Worm (Caenorhabditis elegans) whole organism, L2 larva: ENCODE measurements around the gene ogt-1.

Experiments
- C34F6.9 ChIP-seq: fragments of 150-350 bp; optimal IDR thresholded peaks from 2 replicates; lab custom pipeline; 2014; ENCODE audit warnings: missing biosample characterization, missing genetic modification characterization
- F13H6.1 ChIP-seq: sonication (generic microtip); optimal IDR thresholded peaks from 2 replicates; lab custom pipeline; 2016; ENCODE audit warnings: missing genetic modification characterization, missing compliant biosample characterization
- R02D3.7 ChIP-seq: fragments of 150-350 bp; optimal IDR thresholded peaks from 2 replicates; lab custom pipeline; 2014; ENCODE audit warnings: missing biosample characterization, missing genetic modification characterization
- Y55F3AM.14 ChIP-seq: fragments of 200-800 bp; sonication (Bioruptor generic); optimal IDR thresholded peaks from 2 replicates; lab custom pipeline; 2018; ENCODE audit warnings: mild to moderate bottlenecking, missing genetic modification characterization, missing compliant biosample characterization
- ZK546.5 ChIP-seq: sonication (generic microtip); optimal IDR thresholded peaks from 2 replicates; lab custom pipeline; 2017; ENCODE audit warnings: missing biosample characterization, missing genetic modification characterization
- alr-1 ChIP-seq: fragments of 150-350 bp; optimal IDR thresholded peaks from 2 replicates; lab custom pipeline; 2014; ENCODE audit warnings: missing biosample characterization, missing genetic modification characterization
- aly-2 ChIP-seq: fragments of 150-350 bp; optimal IDR thresholded peaks from 2 replicates; lab custom pipeline; 2014; ENCODE audit warnings: missing biosample characterization, missing genetic modification characterization
- ama-1 ChIP-seq: fragments of 150-350 bp; optimal IDR thresholded peaks from 2 replicates; lab custom pipeline; 2018; ENCODE audit warnings: inconsistent platforms
- blmp-1 ChIP-seq: sonication (generic microtip); optimal IDR thresholded peaks from 2 replicates; lab custom pipeline; 2017; ENCODE audit warnings: missing genetic modification characterization, mild to moderate bottlenecking, missing compliant biosample characterization, antibody characterized with exemption, moderate library complexity; ENCODE audit not compliant: insufficient read depth
- ceh-16 ChIP-seq: fragments of 150-350 bp; optimal IDR thresholded peaks from 2 replicates; lab custom pipeline; 2014; ENCODE audit warnings: missing biosample characterization, missing genetic modification characterization
- ceh-82 ChIP-seq: fragments of 150-350 bp; optimal IDR thresholded peaks from 2 replicates; lab custom pipeline; 2014; ENCODE audit warnings: missing biosample characterization, missing genetic modification characterization
- crh-2 ChIP-seq: sonication (generic microtip); optimal IDR thresholded peaks from 2 replicates; lab custom pipeline; 2017; ENCODE audit warnings: missing biosample characterization, missing genetic modification characterization
- dmd-4 ChIP-seq: sonication (generic microtip); optimal IDR thresholded peaks from 2 replicates; lab custom pipeline; 2017; ENCODE audit warnings: missing biosample characterization, missing genetic modification characterization
- egl-27 ChIP-seq: sonication (generic microtip); optimal IDR thresholded peaks from 3 replicates; lab custom pipeline; 2017; ENCODE audit warnings: missing biosample characterization, missing genetic modification reagents, missing genetic modification characterization
- elt-1 ChIP-seq: fragments of 150-350 bp; optimal IDR thresholded peaks from 2 replicates; lab custom pipeline; 2014; ENCODE audit warnings: missing biosample characterization, missing genetic modification characterization
- elt-3 ChIP-seq: sonication (generic microtip); optimal IDR thresholded peaks from 2 replicates; lab custom pipeline; 2017; ENCODE audit warnings: missing biosample characterization, missing genetic modification characterization
- fos-1 ChIP-seq: fragments of 150-350 bp; optimal IDR thresholded peaks from 2 replicates; lab custom pipeline; 2014; ENCODE audit warnings: missing biosample characterization, missing genetic modification characterization
- gmeb-1 ChIP-seq: fragments of 150-350 bp; optimal IDR thresholded peaks from 2 replicates; lab custom pipeline; 2014; ENCODE audit warnings: missing biosample characterization, missing genetic modification characterization
- lin-11 ChIP-seq: fragments of 150-350 bp; sonication (generic microtip); optimal IDR thresholded peaks from 2 replicates; lab custom pipeline; 2014; ENCODE audit warnings: missing biosample characterization, missing genetic modification characterization, inconsistent platforms, mixed read lengths
- lin-13 ChIP-seq: fragments of 150-350 bp; optimal IDR thresholded peaks from 2 replicates; lab custom pipeline; 2014; ENCODE audit warnings: missing biosample characterization, missing genetic modification reagents, missing genetic modification characterization
- lin-39 ChIP-seq: fragments of 150-350 bp; optimal IDR thresholded peaks from 2 replicates; lab custom pipeline; 2014; ENCODE audit warnings: missing biosample characterization, missing genetic modification reagents, missing genetic modification characterization
- lsy-2 ChIP-seq, 2 experiments: fragments of 150-350 bp in 1 of 2; sonication (generic microtip) in 1 of 2; optimal IDR thresholded peaks; 2 replicates each; lab custom pipeline; 2014 to 2017; ENCODE audit warnings: missing biosample characterization in 2 of 2, missing genetic modification characterization in 2 of 2
- mab-5 ChIP-seq: fragments of 150-350 bp; optimal IDR thresholded peaks from 2 replicates; lab custom pipeline; 2014; ENCODE audit warnings: missing biosample characterization, missing genetic modification characterization
- mbf-1 ChIP-seq: sonication (generic microtip); optimal IDR thresholded peaks from 2 replicates; lab custom pipeline; 2017; ENCODE audit warnings: missing biosample characterization, missing genetic modification characterization
- mdl-1 ChIP-seq, 2 experiments: fragments of 150-350 bp in 1 of 2; sonication (generic microtip) in 1 of 2; optimal IDR thresholded peaks; 2 replicates each; lab custom pipeline; 2017; ENCODE audit warnings: missing biosample characterization in 2 of 2, missing genetic modification characterization in 2 of 2
- nhr-10 ChIP-seq: sonication (generic microtip); optimal IDR thresholded peaks from 2 replicates; lab custom pipeline; 2017; ENCODE audit warnings: missing biosample characterization, missing genetic modification characterization
- nhr-11 ChIP-seq: fragments of 150-350 bp; optimal IDR thresholded peaks from 2 replicates; lab custom pipeline; 2014; ENCODE audit warnings: missing biosample characterization, missing genetic modification characterization
- nhr-12 ChIP-seq: fragments of 150-350 bp; optimal IDR thresholded peaks from 2 replicates; lab custom pipeline; 2014; ENCODE audit warnings: missing biosample characterization, missing genetic modification characterization
- nhr-129 ChIP-seq: fragments of 150-350 bp; optimal IDR thresholded peaks from 2 replicates; lab custom pipeline; 2014; ENCODE audit warnings: missing biosample characterization, missing genetic modification characterization
- nhr-21 ChIP-seq: fragments of 150-350 bp; optimal IDR thresholded peaks from 2 replicates; lab custom pipeline; 2014; ENCODE audit warnings: missing biosample characterization, missing genetic modification characterization
- nhr-23 ChIP-seq: fragments of 150-350 bp; optimal IDR thresholded peaks from 2 replicates; lab custom pipeline; 2014; ENCODE audit warnings: missing biosample characterization, missing genetic modification reagents, missing genetic modification characterization
- nhr-237 ChIP-seq: fragments of 150-350 bp; optimal IDR thresholded peaks from 2 replicates; lab custom pipeline; 2014; ENCODE audit warnings: missing biosample characterization, missing genetic modification characterization
- nhr-25 ChIP-seq: fragments of 150-350 bp; sonication (generic microtip); optimal IDR thresholded peaks from 3 replicates; lab custom pipeline; 2014; ENCODE audit warnings: missing biosample characterization, missing genetic modification characterization
- nhr-6 ChIP-seq: fragments of 150-350 bp; optimal IDR thresholded peaks from 2 replicates; lab custom pipeline; 2014; ENCODE audit warnings: missing biosample characterization, missing genetic modification characterization
- nhr-77 ChIP-seq: fragments of 150-350 bp; optimal IDR thresholded peaks from 2 replicates; lab custom pipeline; 2014; ENCODE audit warnings: missing biosample characterization, missing genetic modification characterization
- peb-1 ChIP-seq: fragments of 150-350 bp; optimal IDR thresholded peaks from 2 replicates; lab custom pipeline; 2014; ENCODE audit warnings: missing biosample characterization, missing genetic modification characterization
- sem-4 ChIP-seq: fragments of 150-350 bp; optimal IDR thresholded peaks from 2 replicates; lab custom pipeline; 2014; ENCODE audit warnings: missing biosample characterization, missing genetic modification reagents, missing genetic modification characterization
- skn-1 ChIP-seq: sonication (generic microtip); optimal IDR thresholded peaks from 2 replicates; lab custom pipeline; 2017; ENCODE audit warnings: missing biosample characterization, missing genetic modification characterization
- sma-3 ChIP-seq: sonication (generic microtip); optimal IDR thresholded peaks from 2 replicates; lab custom pipeline; 2016; ENCODE audit warnings: missing genetic modification reagents, missing genetic modification characterization, missing compliant biosample characterization
- sma-9 ChIP-seq, 2 experiments: fragments of 150-350 bp in 1 of 2; sonication (generic microtip) in 1 of 2; optimal IDR thresholded peaks; 2 replicates each; lab custom pipeline; 2014 to 2016; ENCODE audit warnings: missing genetic modification characterization in 2 of 2, mild to moderate bottlenecking in 1 of 2, missing biosample characterization in 1 of 2, missing compliant biosample characterization in 1 of 2, missing genetic modification reagents in 1 of 2, moderate library complexity in 1 of 2
- snpc-4 ChIP-seq: fragments of 150-350 bp; optimal IDR thresholded peaks from 2 replicates; lab custom pipeline; 2014; ENCODE audit warnings: missing biosample characterization, missing genetic modification characterization
- unc-39 ChIP-seq: fragments of 150-350 bp; optimal IDR thresholded peaks from 2 replicates; lab custom pipeline; 2014; ENCODE audit warnings: missing biosample characterization, missing genetic modification characterization
- unc-55 ChIP-seq: fragments of 150-350 bp; sonication (generic microtip); optimal IDR thresholded peaks from 3 replicates; lab custom pipeline; 2014; ENCODE audit warnings: missing biosample characterization, missing genetic modification reagents, missing genetic modification characterization
- unc-62 ChIP-seq: fragments of 150-350 bp; optimal IDR thresholded peaks from 2 replicates; lab custom pipeline; 2014; ENCODE audit warnings: missing biosample characterization, missing genetic modification reagents, missing genetic modification characterization
- zag-1 ChIP-seq: fragments of 150-350 bp; optimal IDR thresholded peaks from 2 replicates; lab custom pipeline; 2014; ENCODE audit warnings: missing biosample characterization, missing genetic modification characterization
- ztf-1 ChIP-seq: fragments of 200-800 bp; sonication (Bioruptor generic); conservative IDR thresholded peaks from 2 replicates; pipeline ENCODE4 v1.3.6; 2022; ENCODE audit warnings: missing genetic modification characterization, missing compliant biosample characterization
- ztf-11 ChIP-seq: sonication (generic microtip); optimal IDR thresholded peaks from 2 replicates; lab custom pipeline; 2017; ENCODE audit warnings: missing biosample characterization, missing genetic modification characterization
- ztf-4 ChIP-seq: fragments of 150-350 bp; optimal IDR thresholded peaks from 2 replicates; lab custom pipeline; 2014; ENCODE audit warnings: missing biosample characterization, missing genetic modification characterization

Gene ogt-1

DNA sequence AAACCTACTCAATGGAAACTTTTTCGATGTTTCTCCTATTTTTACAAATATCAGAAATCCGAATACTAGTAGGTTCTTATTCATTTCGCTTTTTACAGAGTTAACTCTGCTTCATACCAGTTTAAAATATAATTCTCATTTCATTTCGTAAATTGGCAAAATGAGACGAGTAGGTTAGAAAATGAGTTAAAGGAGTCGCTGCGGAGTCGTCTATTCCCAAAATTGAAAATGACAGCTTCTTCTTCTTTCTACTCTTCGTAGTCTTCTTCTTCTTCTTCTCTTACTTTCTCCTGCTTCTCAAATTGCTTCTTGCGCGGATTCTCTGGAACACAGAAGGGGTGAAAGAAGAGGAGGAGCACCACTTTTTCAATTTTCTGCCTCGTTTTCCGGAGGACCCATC is 8.8 kb downstream of the ogt-1 start, which contains the start of gene glr-2:
TSS of gene glr-2 (minus strand) at position 211 of the 400 bp plus-strand sequence.
- no peak for TF ChIP-seq nhr-25 (tag; lab: Kevin White, UChicago)
- no peak for TF ChIP-seq mab-5 (tag; lab: Kevin White, UChicago)
- TF ChIP-seq R02D3.7 (tag; lab: Kevin White, UChicago) = no peak
- TF ChIP-seq fos-1 (tag; lab: Kevin White, UChicago) = no peak
- no peak for TF ChIP-seq lin-11
- no peak for TF ChIP-seq ceh-16
- no peak for TF ChIP-seq ztf-4 (tag; lab: Kevin White, UChicago)
- TF ChIP-seq lin-13 (GFP tag; lab: Kevin White, UChicago) = no peak
- TF ChIP-seq zag-1 (tag; lab: Kevin White, UChicago) = no peak
- TF ChIP-seq F13H6.1 = no peak
- TF ChIP-seq unc-55 (GFP tag; lab: Kevin White, UChicago) = no peak
- no peak for TF ChIP-seq nhr-12 (tag; lab: Kevin White, UChicago)
- TF ChIP-seq nhr-23 (tag; lab: Kevin White, UChicago) = no peak
- no peak for TF ChIP-seq nhr-11 (tag; lab: Kevin White, UChicago)
- no peak for TF ChIP-seq aly-2 (tag; lab: Kevin White, UChicago)
- TF ChIP-seq ZK546.5 = no peak
- no peak for TF ChIP-seq nhr-21 (tag; lab: Kevin White, UChicago)

ce11 chrIII:7142172-7142601 is 11.4 kb downstream of the ogt-1 start:
- TF ChIP-seq nhr-11 (tag; lab: Kevin White, UChicago) (no peak), nhr-25 (tag; lab: Kevin White, UChicago) (peak; percentile 3), peb-1 (tag; lab: Kevin White, UChicago) (no peak), lsy-2 (tag; optimal IDR thresholded peaks at IDR 0.05; lab: Kevin White, UChicago) (peak; percentile 36 to 45), nhr-237 (tag; lab: Kevin White, UChicago) (no peak), skn-1 (tag; lab: Kevin White, UChicago) (no peak), dmd-4 (tag; lab: Kevin White, UChicago) (no peak), nhr-23 (tag; lab: Kevin White, UChicago) (no peak), Y55F3AM.14 (no peak), crh-2 (tag; lab: Kevin White, UChicago) (peak; percentile 34), nhr-10 (tag; lab: Kevin White, UChicago) (no peak), ztf-11 (tag; lab: Kevin White, UChicago) (no peak), C34F6.9 (tag; lab: Kevin White, UChicago) (no peak), lin-39 (tag; lab: Kevin White, UChicago) (no peak), ama-1 (peak; percentile 76), elt-3 (tag; lab: Kevin White, UChicago) (no peak), F13H6.1 (peak; percentile 4), ztf-1 (GFP tag; lab: Robert Waterston, UW) (no peak), sem-4 (tag; lab: Kevin White, UChicago) (no peak), egl-27 (peak; percentile 25), unc-62 (GFP tag; lab: Kevin White, UChicago) (no peak), blmp-1 (tag; lab: Kevin White, UChicago) (no peak), lin-11 (no peak), lin-13 (GFP tag; lab: Kevin White, UChicago) (no peak), snpc-4 (tag; lab: Kevin White, UChicago) (peak; percentile 95), unc-55 (GFP tag; lab: Kevin White, UChicago) (no peak), fos-1 (tag; lab: Kevin White, UChicago) (no peak), ceh-82 (no peak), ZK546.5 (no peak), nhr-21 (tag; lab: Kevin White, UChicago) (peak; percentile 10), gmeb-1 (peak; percentile 64), zag-1 (tag; lab: Kevin White, UChicago) (no peak), aly-2 (tag; lab: Kevin White, UChicago) (no peak), nhr-129 (no peak), ceh-16 (no peak), unc-39 (no peak), elt-1 (tag; lab: Kevin White, UChicago) (no peak), mbf-1 (tag; lab: Kevin White, UChicago) (no peak), sma-3 (peak; percentile 64), nhr-77 (tag; lab: Kevin White, UChicago) (no peak), nhr-6 (tag; lab: Kevin White, UChicago) (no peak), nhr-12 (tag; lab: Kevin White, UChicago) (no peak), mab-5 (tag; lab: Kevin White, UChicago) (no peak), R02D3.7 (tag; lab: Kevin White, UChicago) (no peak), alr-1 (tag; lab: Kevin White, UChicago) (no peak), ztf-4 (tag; lab: Kevin White, UChicago) (no peak), sma-9 (GFP tag; optimal IDR thresholded peaks at IDR 0.05; lab: Kevin White, UChicago) (peak; percentile 25), sma-9 (tag; optimal IDR thresholded peaks at IDR 0.05; lab: Kevin White, UChicago) (no peak), mdl-1 (tag; optimal IDR thresholded peaks at IDR 0.05; lab: Kevin White, UChicago) (no peak)
